Fruit fly (Drosophila melanogaster): ENCODE results near the gene KLHL18.

Gene KLHL18

DNA sequence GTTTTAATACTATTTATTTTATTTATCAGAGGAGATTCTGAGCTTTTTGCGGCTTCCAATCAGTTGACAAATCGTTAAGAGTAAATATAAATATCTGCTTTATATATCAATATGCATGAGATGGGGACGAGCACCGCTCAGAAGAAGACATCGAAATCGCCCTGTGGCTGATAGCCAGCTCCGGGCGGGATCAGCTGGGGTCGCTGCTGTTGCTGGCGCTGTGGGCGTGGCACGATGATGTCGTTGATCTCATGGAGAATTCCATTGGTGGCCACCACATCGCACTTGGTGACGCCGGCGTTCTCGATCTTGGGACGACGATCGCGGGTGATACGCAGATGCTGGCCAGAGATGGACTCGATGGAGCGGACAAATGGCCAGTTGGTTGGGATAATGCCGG lies 25.4 kb downstream of the KLHL18 start:
- TF ChIP-seq Dif (GFP tag; optimal IDR thresholded peaks at IDR 0.05; ENCODE audit: partially characterized antibody) (peak; percentile 48), Dfd (GFP tag; optimal IDR thresholded peaks at IDR 0.05) (no peak), psq (GFP tag; optimal IDR thresholded peaks at IDR 0.05) (no peak)

DNA sequence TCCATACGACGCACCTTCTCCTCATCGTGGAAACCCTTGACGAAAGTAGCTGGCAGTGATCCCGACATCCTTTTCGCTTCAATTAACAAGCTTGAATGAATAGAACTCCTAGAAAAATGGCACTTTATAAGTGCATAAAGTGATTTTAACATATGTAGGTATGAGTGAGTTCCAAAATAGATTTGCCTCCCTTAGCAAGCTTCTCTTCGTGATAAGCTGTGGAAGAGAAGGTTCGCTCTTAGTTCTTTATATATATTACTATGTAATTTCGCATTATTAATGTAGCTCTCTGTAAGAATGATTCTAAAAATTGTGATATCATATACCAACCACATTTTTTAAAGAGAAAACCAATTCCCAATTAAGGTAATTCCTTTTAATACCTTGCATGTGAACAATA lies 25.8 kb downstream of the KLHL18 start, which contains the start of gene CG3397:
TSS of gene CG3397 (minus strand) at position 101 of the 400 bp plus-strand sequence.
- peak; percentile 16 for TF ChIP-seq sage (GFP tag; optimal IDR thresholded peaks at IDR 0.05)
- TF ChIP-seq Hr83 (GFP tag; optimal IDR thresholded peaks at IDR 0.05; ENCODE audit: poor library complexity, severe bottlenecking) = no peak
- TF ChIP-seq foxo (GFP tag; optimal IDR thresholded peaks at IDR 0.05) = no peak
- TF ChIP-seq dl (GFP tag; optimal IDR thresholded peaks at IDR 0.05; ENCODE audit: insufficient read depth in 1 of 2, partially characterized antibody in 2 of 2) = no peak
- no peak for TF ChIP-seq OdsH (GFP tag; optimal IDR thresholded peaks at IDR 0.05)
- no peak for TF ChIP-seq brk (GFP tag; optimal IDR thresholded peaks at IDR 0.05)
- no peak for TF ChIP-seq lola (GFP tag; optimal IDR thresholded peaks at IDR 0.05)

DNA sequence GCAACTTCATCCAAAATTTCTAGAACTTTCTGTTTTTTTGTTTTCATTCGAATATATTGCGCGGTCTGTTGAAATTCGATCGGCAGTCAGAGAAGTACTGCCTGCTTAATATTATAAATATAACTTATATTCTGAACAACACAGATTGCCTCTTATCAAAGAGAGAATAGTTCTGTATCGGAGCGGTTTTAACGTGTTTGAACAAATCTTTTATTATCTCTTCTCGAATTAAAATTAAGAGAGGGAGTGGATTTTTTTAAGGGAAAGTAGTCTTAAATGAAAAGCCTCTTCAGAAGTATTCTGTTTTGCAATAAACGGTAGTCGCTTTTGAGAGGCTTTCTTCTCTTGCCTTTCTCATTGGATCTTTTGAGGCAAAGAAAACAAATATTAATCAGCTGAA lies 27.7 kb downstream of the KLHL18 start:
- TF ChIP-seq CrebA (GFP tag; optimal IDR thresholded peaks at IDR 0.05; ENCODE audit: borderline replicate concordance) (peak; percentile 21), dsf (GFP tag; optimal IDR thresholded peaks at IDR 0.05; ENCODE audit: borderline replicate concordance) (no peak), fru (GFP tag; optimal IDR thresholded peaks at IDR 0.05) (no peak), jim (GFP tag; optimal IDR thresholded peaks at IDR 0.05) (no peak)

DNA sequence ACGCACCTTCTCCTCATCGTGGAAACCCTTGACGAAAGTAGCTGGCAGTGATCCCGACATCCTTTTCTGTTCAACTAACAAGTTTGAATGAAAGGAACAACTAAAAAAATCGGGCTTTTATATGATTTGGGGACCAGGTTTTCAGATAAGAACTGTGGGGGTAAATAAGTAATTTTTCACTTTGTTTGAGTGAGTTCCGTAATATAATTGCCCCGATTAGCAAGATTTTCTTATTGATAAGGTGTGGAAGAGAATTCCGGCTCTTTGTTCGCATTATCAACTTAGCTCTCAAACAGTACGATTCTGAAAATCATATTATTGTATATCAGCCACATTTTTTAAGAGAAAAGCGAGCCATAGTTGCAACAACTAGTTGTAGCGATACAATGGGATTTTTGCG lies 28.3 kb downstream of the KLHL18 start, which contains the start of gene CG12224:
TSS of gene CG12224 (minus strand) at position 101 of the 400 bp plus-strand sequence.
- TF ChIP-seq lola (GFP tag; optimal IDR thresholded peaks at IDR 0.05) = no peak

DNA sequence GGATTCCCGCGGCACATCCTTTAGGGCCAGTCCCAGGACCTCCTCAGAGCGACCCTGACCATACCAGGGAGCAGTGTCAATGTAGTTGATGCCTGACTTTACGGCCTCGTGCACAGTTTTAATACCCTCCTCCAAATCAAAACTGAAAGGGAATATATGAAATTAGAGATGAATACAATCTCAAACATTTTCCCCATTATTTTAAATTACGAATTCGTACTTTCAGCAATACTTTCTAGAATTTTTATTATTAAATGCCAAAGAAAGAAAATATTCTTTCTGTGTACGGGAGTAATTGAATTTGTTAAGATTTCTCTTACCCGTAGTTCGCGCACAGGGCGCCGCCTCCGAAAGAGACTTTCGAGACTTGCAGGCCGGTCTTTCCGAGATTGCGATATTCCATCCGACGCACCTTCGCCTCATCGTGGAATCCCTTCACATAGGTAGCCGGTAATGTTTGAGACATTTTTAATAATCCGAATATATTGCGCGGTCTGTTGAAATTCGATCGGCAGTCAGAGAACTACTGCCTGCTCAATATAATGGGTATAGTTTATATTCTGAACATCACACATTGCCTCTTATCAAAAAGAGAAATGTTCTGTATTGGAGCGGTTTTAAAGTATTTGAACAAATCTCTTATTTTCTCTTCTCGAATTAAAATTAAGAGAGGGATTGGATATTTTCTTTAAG lies 30.2 kb downstream of the KLHL18 start, which contains the start of gene CG18547:
TSS of gene CG18547 (minus strand) at position 512 of the 693 bp plus-strand sequence.
- TF ChIP-seq Rel (GFP tag; optimal IDR thresholded peaks at IDR 0.05) (no peak), Rel (tag; optimal IDR thresholded peaks at IDR 0.05) (no peak), Jra (GFP tag; optimal IDR thresholded peaks at IDR 0.05) (no peak), brk (GFP tag; optimal IDR thresholded peaks at IDR 0.05) (no peak), foxo (GFP tag; optimal IDR thresholded peaks at IDR 0.05) (peak in 1 of 2 experiments; percentile 69), N (GFP tag; optimal IDR thresholded peaks at IDR 0.05) (no peak), sage (GFP tag; optimal IDR thresholded peaks at IDR 0.05) (no peak), dl (GFP tag; optimal IDR thresholded peaks at IDR 0.05; ENCODE audit: insufficient read depth in 1 of 2, partially characterized antibody in 2 of 2) (peak in 1 of 2 experiments; percentile 1), Vsx2 (GFP tag; optimal IDR thresholded peaks at IDR 0.05; ENCODE audit: partially characterized antibody) (no peak), br (GFP tag; optimal IDR thresholded peaks at IDR 0.05) (peak; percentile 31), rgr (GFP tag; optimal IDR thresholded peaks at IDR 0.05) (peak; percentile 64), Hr78 (GFP tag; optimal IDR thresholded peaks at IDR 0.05) (no peak), CrebA (GFP tag; optimal IDR thresholded peaks at IDR 0.05; ENCODE audit: borderline replicate concordance) (no peak), jim (GFP tag; optimal IDR thresholded peaks at IDR 0.05) (no peak), Abd-B (GFP tag; optimal IDR thresholded peaks at IDR 0.05) (no peak), sv (GFP tag; optimal IDR thresholded peaks at IDR 0.05) (no peak), tai (GFP tag; optimal IDR thresholded peaks at IDR 0.05) (no peak), lola (GFP tag; optimal IDR thresholded peaks at IDR 0.05) (no peak), dsf (GFP tag; optimal IDR thresholded peaks at IDR 0.05; ENCODE audit: borderline replicate concordance) (no peak), h (GFP tag; optimal IDR thresholded peaks at IDR 0.05) (peak; percentile 65), fru (GFP tag; optimal IDR thresholded peaks at IDR 0.05) (peak; percentile 66), Myc (optimal IDR thresholded peaks at IDR 0.05) (no peak), CG9705 (GFP tag; optimal IDR thresholded peaks at IDR 0.05) (no peak), woc (GFP tag; optimal IDR thresholded peaks at IDR 0.05) (peak; percentile 25), GATAd (GFP tag; optimal IDR thresholded peaks at IDR 0.05) (no peak), CG32264 (GFP tag; optimal IDR thresholded peaks at IDR 0.05) (no peak), Hnf4 (GFP tag; optimal IDR thresholded peaks at IDR 0.05) (peak; percentile 31), OdsH (GFP tag; optimal IDR thresholded peaks at IDR 0.05) (peak; percentile 56), ey (GFP tag; optimal IDR thresholded peaks at IDR 0.05) (peak; percentile 41), usp (GFP tag; optimal IDR thresholded peaks at IDR 0.05) (no peak), Sp1 (GFP tag; optimal IDR thresholded peaks at IDR 0.05) (peak; percentile 33), Dfd (GFP tag; optimal IDR thresholded peaks at IDR 0.05) (no peak), HLH106 (tag; optimal IDR thresholded peaks at IDR 0.05) (peak; percentile 56), psq (GFP tag; optimal IDR thresholded peaks at IDR 0.05) (peak; percentile 29), dmrt93B (GFP tag; optimal IDR thresholded peaks at IDR 0.05) (no peak), pan (optimal IDR thresholded peaks at IDR 0.05) (no peak), Dif (GFP tag; optimal IDR thresholded peaks at IDR 0.05; ENCODE audit: partially characterized antibody) (peak; percentile 10), Hr83 (GFP tag; optimal IDR thresholded peaks at IDR 0.05; ENCODE audit: poor library complexity, severe bottlenecking) (no peak), Mio (GFP tag; optimal IDR thresholded peaks at IDR 0.05) (no peak)

Measured in whole organism, wandering third instar larva.